Worm (Caenorhabditis elegans) whole organism, mixed stage, embryonic: ENCODE measurements around the gene srbc-49.

Experiments
- blmp-1 ChIP-seq: fragments of 150-350 bp; optimal IDR thresholded peaks from 2 replicates; lab custom pipeline; 2014; ENCODE audit warnings: missing biosample characterization, missing genetic modification characterization
- drap-1 ChIP-seq: fragments of 200-800 bp; sonication (Bioruptor generic); optimal IDR thresholded peaks from 3 replicates; lab custom pipeline; 2018; ENCODE audit warnings: mild to moderate bottlenecking, missing genetic modification characterization, missing compliant biosample characterization
- elt-3 ChIP-seq: fragments of 150-350 bp; optimal IDR thresholded peaks from 2 replicates; lab custom pipeline; 2014; ENCODE audit warnings: missing biosample characterization, missing genetic modification characterization
- lin-13 ChIP-seq: fragments of 150-350 bp; optimal IDR thresholded peaks from 2 replicates; lab custom pipeline; 2014; ENCODE audit warnings: missing biosample characterization, missing genetic modification characterization
- lsy-2 ChIP-seq: fragments of 150-350 bp; optimal IDR thresholded peaks from 2 replicates; lab custom pipeline; 2014; ENCODE audit warnings: missing biosample characterization, missing genetic modification characterization
- nhr-237 ChIP-seq: fragments of 150-350 bp; optimal IDR thresholded peaks from 2 replicates; lab custom pipeline; 2014; ENCODE audit warnings: missing biosample characterization, missing genetic modification characterization
- pha-4 ChIP-seq: fragments of 150-350 bp; optimal IDR thresholded peaks from 2 replicates; lab custom pipeline; 2018; ENCODE audit warnings: missing biosample characterization, missing genetic modification reagents, missing genetic modification characterization
- snpc-4 ChIP-seq: fragments of 150-350 bp; optimal IDR thresholded peaks from 2 replicates; lab custom pipeline; 2014; ENCODE audit warnings: missing biosample characterization, missing genetic modification characterization
- unc-62 ChIP-seq: fragments of 150-350 bp; optimal IDR thresholded peaks from 2 replicates; lab custom pipeline; 2014; ENCODE audit warnings: missing biosample characterization, missing genetic modification reagents, missing genetic modification characterization
- zip-8 ChIP-seq: fragments of 150-350 bp; optimal IDR thresholded peaks from 2 replicates; lab custom pipeline; 2014; ENCODE audit warnings: missing biosample characterization, missing genetic modification characterization

- no peak for TF ChIP-seq blmp-1 (tag; lab: Kevin White, UChicago)
- no peak for TF ChIP-seq unc-62
- TF ChIP-seq zip-8 (tag; lab: Kevin White, UChicago) = no peak
- no peak for TF ChIP-seq snpc-4 (tag; lab: Kevin White, UChicago)
- TF ChIP-seq nhr-237 (tag; lab: Kevin White, UChicago) = no peak
- TF ChIP-seq elt-3 (tag; lab: Kevin White, UChicago) = no peak
- TF ChIP-seq lin-13 (tag; lab: Kevin White, UChicago) = no peak
- TF ChIP-seq drap-1 (GFP tag; lab: Kevin White, UChicago) = no peak
- TF ChIP-seq pha-4 = no peak
- TF ChIP-seq lsy-2 = no peak
Observed at ce11 chrV:15798108-15798507, 23.4 kb upstream of the srbc-49 start, which contains the start of gene T26E4.10.
